Fruit fly (Drosophila melanogaster) ovary, adult (tissue): ENCODE measurements around the gene Gclm.
A peak's percentile ranks its signal among the peaks of the same experiment; 100 is the strongest.

Experiments
- CG17801 ChIP-seq: fragments of 200-800 bp; optimal IDR thresholded peaks from 2 replicates; lab custom pipeline; 2019; ENCODE audit warnings: missing biosample characterization, mild to moderate bottlenecking, missing genetic modification characterization, moderate library complexity; ENCODE audit not compliant: partially characterized antibody

Gclm gene

dm6 chr3R:22698208-22698607, 11.9 kb upstream of the Gclm start, which contains the start of gene Cyp6d4:
Gene Cyp6d4, plus strand, starts transcription at chr3R:22698319.
- TF ChIP-seq CG17801, result no peak

DNA sequence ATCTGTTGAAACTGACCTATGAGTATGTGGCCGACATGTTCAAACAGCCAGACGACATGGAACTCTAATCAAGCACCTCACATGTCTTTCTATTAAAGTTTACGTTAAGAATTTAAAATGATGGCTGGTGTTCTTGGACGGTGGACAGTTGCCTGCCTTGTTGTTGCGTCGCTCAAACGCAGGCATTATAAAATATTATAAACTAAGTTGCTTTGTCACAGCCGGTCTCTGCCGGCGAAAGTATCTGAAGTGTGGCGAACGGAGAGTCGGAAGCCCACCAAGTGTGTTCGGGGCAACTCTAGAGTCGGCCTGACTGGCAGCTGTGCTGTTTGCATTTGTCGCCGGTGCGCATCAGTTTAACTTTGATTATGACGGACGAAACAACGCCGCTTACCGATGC, 8.3 kb upstream of the Gclm start, which contains the start of gene cd:
Gene cd, plus strand, starts transcription at position 301 of the 400 bp plus-strand sequence.
- no peak for TF ChIP-seq CG17801

DNA sequence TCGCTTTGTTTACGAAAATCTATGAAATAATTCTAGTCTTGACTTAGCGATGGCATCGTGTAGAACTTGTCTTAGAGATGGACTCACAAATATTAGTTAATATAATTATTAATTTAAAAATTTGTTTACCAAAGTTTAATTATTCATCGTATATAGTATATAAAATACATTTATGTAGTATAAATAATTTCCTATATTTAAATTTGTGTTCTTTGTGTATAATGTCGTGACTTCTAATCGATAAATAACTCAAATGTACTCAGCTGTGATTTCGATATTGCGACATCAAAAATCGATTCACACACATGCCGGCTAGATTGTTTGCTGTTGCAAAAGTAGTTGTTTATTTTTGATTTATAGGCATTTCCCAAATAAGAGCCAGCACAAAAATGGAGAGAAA, 4.0 kb upstream of the Gclm start, which contains the start of the genes wfs1 and Nup133:
Gene wfs1, minus strand, starts transcription at position 70 of the 400 bp plus-strand sequence.
Gene Nup133, plus strand, starts transcription at position 297 of the 400 bp plus-strand sequence.
- peak; percentile 92 for TF ChIP-seq CG17801

dm6 chr3R:22684948-22685253, 1.4 kb downstream of the Gclm start:
- no peak for TF ChIP-seq CG17801

dm6 chr3R:22684044-22684947, 2.0 kb downstream of the Gclm start:
- TF ChIP-seq CG17801, result no peak

dm6 chr3R:22675447-22675846, 10.9 kb downstream of the Gclm start:
- TF ChIP-seq CG17801, result no peak

dm6 chr3R:22673528-22673959, 12.8 kb downstream of the Gclm start:
- TF ChIP-seq CG17801, result no peak

DNA sequence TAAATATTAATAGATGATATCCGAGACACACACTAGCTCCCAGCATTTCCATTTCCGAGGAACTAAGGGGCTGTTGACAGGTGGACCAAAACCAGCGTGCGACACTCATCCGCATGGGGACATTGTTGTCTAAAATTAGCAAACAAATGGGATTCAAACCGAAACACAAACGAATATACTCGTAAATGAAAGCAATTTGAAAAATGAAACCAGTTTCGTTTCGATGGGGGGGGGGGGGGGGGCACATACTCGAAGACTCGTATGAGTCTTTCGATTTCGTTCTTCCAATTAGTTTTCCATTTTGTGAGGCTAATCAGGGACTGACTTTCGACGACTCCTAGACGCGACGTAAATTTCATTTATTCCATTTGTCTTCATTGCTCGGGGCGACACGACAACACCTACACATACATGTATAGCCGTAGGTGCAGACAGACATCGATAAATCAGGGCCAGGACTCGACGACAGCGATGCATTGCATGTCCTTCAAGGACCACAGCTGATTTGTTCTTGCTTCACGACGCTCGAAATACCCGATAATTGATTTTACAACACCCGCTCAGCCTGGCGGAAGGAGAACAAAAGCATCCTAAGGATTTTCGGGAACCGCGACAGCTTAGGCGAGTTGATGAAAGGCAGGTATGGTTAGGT, 13.5 kb downstream of the Gclm start:
- TF ChIP-seq CG17801, result no peak

DNA sequence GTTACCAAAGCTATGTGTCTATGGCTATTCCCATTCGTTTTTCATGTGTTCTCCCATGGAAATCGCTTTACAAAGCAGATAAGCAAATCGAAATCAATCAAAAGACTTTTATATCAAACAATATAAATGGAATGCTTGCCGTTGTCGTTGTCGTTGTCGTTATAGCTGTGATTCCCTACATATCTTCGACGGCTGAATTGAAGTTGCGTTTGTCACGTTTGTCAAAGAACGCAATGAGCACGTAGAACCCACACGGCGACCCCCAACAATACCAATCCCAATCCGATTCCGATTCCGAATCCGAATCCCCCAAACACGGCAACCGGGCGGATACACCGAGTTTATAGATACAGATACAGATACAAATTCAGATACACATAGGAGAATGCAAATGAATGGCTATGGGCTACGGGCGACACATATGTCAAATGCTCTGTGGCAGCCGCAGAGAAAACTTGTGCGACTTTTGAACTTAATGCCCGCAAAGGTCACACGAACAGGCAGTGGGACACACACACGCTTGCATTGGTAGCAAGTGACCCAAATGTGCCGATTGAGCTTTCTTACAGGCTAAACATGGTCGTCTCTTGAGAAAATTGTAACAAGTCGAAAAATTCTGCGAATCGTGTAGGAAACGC, 16.4 kb downstream of the Gclm start:
- TF ChIP-seq CG17801, result no peak

- TF ChIP-seq CG17801, result no peak
Measured at dm6 chr3R:22669121-22669520, 17.2 kb downstream of the Gclm start.

dm6 chr3R:22668622-22669021, 17.7 kb downstream of the Gclm start:
- no peak for TF ChIP-seq CG17801

DNA sequence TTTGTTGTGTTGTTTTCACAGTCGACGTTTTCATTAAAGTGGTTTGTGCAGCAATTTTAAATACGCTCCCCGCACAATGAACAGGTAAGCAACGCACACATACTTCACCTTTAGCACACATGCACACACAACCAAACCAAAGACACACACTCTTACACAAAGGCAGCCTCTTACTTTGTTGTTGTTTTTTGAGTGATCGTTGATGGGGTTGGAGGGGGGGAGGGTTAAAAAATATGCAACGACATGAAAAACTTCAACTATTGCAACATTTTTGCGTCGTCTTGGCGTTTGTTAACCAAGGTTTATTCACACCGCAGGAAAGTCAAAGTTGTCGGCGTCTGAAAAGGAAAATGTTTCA, 18.4 kb downstream of the Gclm start:
- TF ChIP-seq CG17801, result no peak

dm6 chr3R:22667284-22667958, 18.9 kb downstream of the Gclm start:
- peak; percentile 91 for TF ChIP-seq CG17801

DNA sequence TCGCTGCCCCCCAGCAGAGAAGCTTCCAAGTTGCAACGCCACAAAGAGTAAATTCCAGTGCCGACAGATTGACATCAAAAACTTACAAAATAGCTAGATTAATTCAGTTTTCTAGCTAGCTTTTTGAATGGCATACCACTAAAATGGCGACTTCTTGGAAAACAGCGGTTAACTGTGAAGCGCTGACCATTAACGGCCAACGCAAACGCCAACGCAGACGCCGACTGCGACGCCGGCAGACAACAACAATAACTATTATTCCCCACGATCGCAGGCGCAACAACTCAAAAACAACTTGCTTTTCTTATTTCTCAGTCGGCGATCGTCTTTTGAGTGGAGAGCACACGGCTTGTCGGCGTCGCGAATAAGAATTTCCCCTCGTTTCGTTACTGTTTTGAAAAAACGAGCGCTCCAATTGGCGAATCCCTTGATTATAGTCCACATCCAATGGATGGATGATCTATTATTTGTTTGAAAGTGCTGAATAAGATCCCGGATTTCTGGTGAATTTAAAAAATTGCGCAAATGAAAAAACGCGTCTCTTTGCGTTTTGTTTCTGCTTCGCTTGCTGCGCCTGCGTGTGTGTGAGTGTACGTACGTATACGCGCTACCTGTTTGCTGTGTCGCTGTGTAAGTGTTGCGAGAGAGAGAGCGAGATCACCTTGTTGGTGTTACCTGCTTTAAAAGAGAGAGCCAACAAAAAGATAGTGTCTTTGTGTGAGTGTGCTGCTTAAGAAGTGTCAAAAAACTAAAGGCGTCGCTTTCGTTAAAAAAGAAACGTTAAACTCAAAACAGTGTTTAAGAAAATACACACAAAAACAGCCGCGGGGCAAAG, 19.6 kb downstream of the Gclm start:
- TF ChIP-seq CG17801, result peak; percentile 49

- TF ChIP-seq CG17801, result no peak
Measured at dm6 chr3R:22664274-22664673, 22.0 kb downstream of the Gclm start.

DNA sequence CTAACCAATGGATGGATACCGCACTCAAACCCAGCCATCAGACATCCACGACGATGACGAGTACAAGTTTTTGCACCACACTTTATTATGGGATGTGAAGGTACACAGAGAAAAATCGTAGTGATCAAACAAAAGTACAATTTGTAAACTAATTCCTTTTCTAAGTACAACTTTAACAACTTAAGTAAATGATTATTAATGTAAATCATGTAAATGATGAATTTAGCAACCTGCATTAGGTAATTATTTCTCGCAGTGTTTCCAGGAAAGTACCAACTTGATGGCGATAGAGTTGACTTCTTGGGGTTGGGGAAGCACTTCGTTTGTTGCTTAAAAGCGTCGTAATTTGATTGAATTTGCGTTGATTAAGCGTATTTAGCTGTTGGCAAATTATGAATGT, 23.2 kb downstream of the Gclm start:
- no peak for TF ChIP-seq CG17801
